Worm (Caenorhabditis elegans): ENCODE results near the gene C07B5.3.
A peak's percentile ranks its signal among the peaks of the same experiment; 100 is the strongest.

The C07B5.3 gene

ce11 chrX:9523118-9523517 is at the start of gene C07B5.3:
TSS of gene C07B5.3 (minus strand) at chrX:9523218.
- TF ChIP-seq nhr-6 (tag; optimal IDR thresholded peaks at IDR 0.05) (no peak), lin-39 (tag; optimal IDR thresholded peaks at IDR 0.05) (no peak), snpc-4 (tag; optimal IDR thresholded peaks at IDR 0.05) (no peak), nhr-25 (tag; optimal IDR thresholded peaks at IDR 0.05) (no peak), Y55F3AM.14 (GFP tag; optimal IDR thresholded peaks at IDR 0.05) (no peak)

- TF ChIP-seq nhr-21 (tag; optimal IDR thresholded peaks at IDR 0.05): no peak
- TF ChIP-seq gmeb-1 (tag; optimal IDR thresholded peaks at IDR 0.05): peak; percentile 22
- peak; percentile 36 for TF ChIP-seq fos-1 (tag; optimal IDR thresholded peaks at IDR 0.05)
Measured at ce11 chrX:9568574-9568973, 45.6 kb upstream of the C07B5.3 start.

ce11 chrX:9566429-9566828 is 43.4 kb upstream of the C07B5.3 start, which contains the start of gene F49E2.2:
TSS of gene F49E2.2 (plus strand) at chrX:9566729.
- no peak for TF ChIP-seq sma-3 (GFP tag; optimal IDR thresholded peaks at IDR 0.05)
- no peak for TF ChIP-seq blmp-1 (tag; optimal IDR thresholded peaks at IDR 0.05; ENCODE audit: insufficient read depth)
- TF ChIP-seq elt-1 (tag; optimal IDR thresholded peaks at IDR 0.05): no peak
- TF ChIP-seq nhr-237 (tag; optimal IDR thresholded peaks at IDR 0.05): no peak
- TF ChIP-seq aly-2 (tag; optimal IDR thresholded peaks at IDR 0.05): no peak
- no peak for TF ChIP-seq nhr-77 (tag; optimal IDR thresholded peaks at IDR 0.05)
- no peak for TF ChIP-seq lsy-2 (tag; optimal IDR thresholded peaks at IDR 0.05)
- no peak for TF ChIP-seq F13H6.1 (tag; optimal IDR thresholded peaks at IDR 0.05)
- TF ChIP-seq nhr-11 (tag; optimal IDR thresholded peaks at IDR 0.05): no peak
- TF ChIP-seq ceh-82 (tag; optimal IDR thresholded peaks at IDR 0.05): no peak
- no peak for TF ChIP-seq sma-9 (GFP tag; optimal IDR thresholded peaks at IDR 0.05)
- no peak for TF ChIP-seq sma-9 (tag; optimal IDR thresholded peaks at IDR 0.05)
- no peak for TF ChIP-seq ztf-4 (tag; optimal IDR thresholded peaks at IDR 0.05)
- no peak for TF ChIP-seq mbf-1 (tag; optimal IDR thresholded peaks at IDR 0.05)
- TF ChIP-seq nhr-10 (tag; optimal IDR thresholded peaks at IDR 0.05): no peak
- no peak for TF ChIP-seq ZK546.5 (tag; optimal IDR thresholded peaks at IDR 0.05)
- TF ChIP-seq alr-1 (tag; optimal IDR thresholded peaks at IDR 0.05): no peak
- TF ChIP-seq unc-39 (tag; optimal IDR thresholded peaks at IDR 0.05): no peak
- TF ChIP-seq nhr-129 (tag; optimal IDR thresholded peaks at IDR 0.05): no peak

- TF ChIP-seq aly-2 (tag; optimal IDR thresholded peaks at IDR 0.05) (no peak), nhr-12 (tag; optimal IDR thresholded peaks at IDR 0.05) (no peak), mab-5 (tag; optimal IDR thresholded peaks at IDR 0.05) (no peak), alr-1 (tag; optimal IDR thresholded peaks at IDR 0.05) (no peak), ztf-1 (GFP tag; conservative IDR thresholded peaks at IDR 0.05) (no peak), lin-11 (tag; optimal IDR thresholded peaks at IDR 0.05) (no peak), elt-1 (tag; optimal IDR thresholded peaks at IDR 0.05) (no peak), egl-27 (tag; optimal IDR thresholded peaks at IDR 0.05) (no peak), lin-39 (tag; optimal IDR thresholded peaks at IDR 0.05) (no peak), nhr-21 (tag; optimal IDR thresholded peaks at IDR 0.05) (no peak), ZK546.5 (tag; optimal IDR thresholded peaks at IDR 0.05) (no peak), nhr-77 (tag; optimal IDR thresholded peaks at IDR 0.05) (no peak), C34F6.9 (tag; optimal IDR thresholded peaks at IDR 0.05) (no peak)
Measured at ce11 chrX:9565881-9566280, 42.9 kb upstream of the C07B5.3 start, which contains the start of gene moc-5. TSS of gene moc-5 (minus strand) at chrX:9565981.

- TF ChIP-seq lsy-2 (tag; optimal IDR thresholded peaks at IDR 0.05): peak in 1 of 2 experiments; percentile 16
- TF ChIP-seq crh-2 (tag; optimal IDR thresholded peaks at IDR 0.05): peak; percentile 46
- TF ChIP-seq F13H6.1 (tag; optimal IDR thresholded peaks at IDR 0.05): peak; percentile 22
- peak; percentile 23 for TF ChIP-seq sma-9 (GFP tag; optimal IDR thresholded peaks at IDR 0.05)
- no peak for TF ChIP-seq sma-9 (tag; optimal IDR thresholded peaks at IDR 0.05)
- TF ChIP-seq sma-3 (GFP tag; optimal IDR thresholded peaks at IDR 0.05): peak; percentile 19
- TF ChIP-seq nhr-6 (tag; optimal IDR thresholded peaks at IDR 0.05): peak; percentile 2
- TF ChIP-seq nhr-129 (tag; optimal IDR thresholded peaks at IDR 0.05): peak; percentile 34
- no peak for TF ChIP-seq ztf-1 (GFP tag; conservative IDR thresholded peaks at IDR 0.05)
- peak; percentile 10 for TF ChIP-seq nhr-21 (tag; optimal IDR thresholded peaks at IDR 0.05)
- TF ChIP-seq ama-1 (optimal IDR thresholded peaks at IDR 0.05): peak; percentile 49
- peak; percentile 10 for TF ChIP-seq fos-1 (tag; optimal IDR thresholded peaks at IDR 0.05)
- peak; percentile 3 for TF ChIP-seq gmeb-1 (tag; optimal IDR thresholded peaks at IDR 0.05)
- TF ChIP-seq elt-3 (tag; optimal IDR thresholded peaks at IDR 0.05): no peak
- TF ChIP-seq lin-39 (tag; optimal IDR thresholded peaks at IDR 0.05): no peak
- peak; percentile 8 for TF ChIP-seq ztf-4 (tag; optimal IDR thresholded peaks at IDR 0.05)
Measured at ce11 chrX:9560931-9561330, 37.9 kb upstream of the C07B5.3 start.

All from whole organism, L2 larva.